Worm (Caenorhabditis elegans) whole organism, L4/young adult: ENCODE results near the gene cic-1.

ENCODE experiments used
- dao-5 ChIP-seq: sonication (generic microtip); optimal IDR thresholded peaks from 2 replicates; lab custom pipeline; 2016; ENCODE audit warnings: missing genotype, missing genetic modification characterization, moderate library complexity, missing compliant biosample characterization
- him-1 ChIP-seq: sonication (generic microtip); optimal IDR thresholded peaks from 2 replicates; lab custom pipeline; 2016; ENCODE audit warnings: missing genotype, missing genetic modification reagents, missing genetic modification characterization, missing compliant biosample characterization

DNA sequence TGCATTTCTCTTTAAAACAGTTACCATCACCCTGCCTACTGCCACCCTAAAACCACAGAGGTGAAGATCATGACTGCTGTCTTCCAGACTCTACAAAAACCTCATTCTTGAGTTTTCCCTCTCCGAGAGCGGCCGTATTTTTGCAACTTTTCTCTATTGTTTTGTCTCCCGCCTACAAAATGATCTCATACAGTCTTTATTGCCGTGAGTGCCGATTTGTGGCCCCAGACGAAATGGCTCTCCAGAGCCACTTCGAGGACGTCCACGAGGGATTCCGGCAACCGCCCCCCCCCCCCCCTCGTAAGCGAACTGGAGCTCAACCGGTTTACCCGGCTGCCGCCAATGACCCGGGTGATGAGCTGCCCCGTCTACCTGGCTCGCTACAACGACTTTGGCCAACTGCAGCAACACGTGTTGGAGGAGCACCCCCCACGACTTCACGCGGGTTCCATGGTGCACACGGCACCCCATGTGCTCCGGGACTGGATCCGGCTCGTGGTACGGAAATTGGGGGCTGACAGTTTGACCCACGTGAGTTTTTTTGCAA is 23.8 kb upstream of the cic-1 start:
- TF ChIP-seq him-1 (tag; lab: Kevin White, UChicago) (no peak), dao-5 (tag; lab: Kevin White, UChicago) (no peak)
